Worm (Caenorhabditis elegans): Measurements from ENCODE around the gene nhr-162.
A peak's percentile ranks its signal among the peaks of the same experiment; 100 is the strongest.

DNA sequence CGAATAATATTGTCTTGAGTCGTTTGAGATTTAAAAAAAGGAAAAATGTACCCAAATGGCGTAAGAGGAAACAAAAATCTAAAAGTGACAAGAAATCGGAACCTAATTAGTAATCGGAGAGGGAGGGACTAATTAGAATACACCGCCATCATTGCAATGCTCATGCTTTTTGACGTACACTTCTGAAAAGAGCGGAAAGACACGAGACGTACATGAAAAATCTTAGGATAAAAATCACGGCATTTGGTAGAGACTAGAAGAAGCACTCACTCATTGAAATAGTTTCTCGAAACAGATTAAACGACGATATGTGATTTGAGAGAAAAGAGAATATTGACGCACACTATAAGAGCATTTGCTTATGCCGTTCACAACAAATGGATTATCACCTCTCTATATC is 31.3 kb upstream of the nhr-162 start:
- TF ChIP-seq elt-3 (tag; optimal IDR thresholded peaks at IDR 0.05) = no peak
- no peak for TF ChIP-seq ztf-11 (tag; optimal IDR thresholded peaks at IDR 0.05)
- no peak for TF ChIP-seq unc-62 (GFP tag; optimal IDR thresholded peaks at IDR 0.05)
- TF ChIP-seq mep-1 (tag; optimal IDR thresholded peaks at IDR 0.05) = no peak
- TF ChIP-seq dpl-1 (GFP tag; optimal IDR thresholded peaks at IDR 0.05) = no peak
- peak; percentile 29 for TF ChIP-seq nhr-11 (tag; optimal IDR thresholded peaks at IDR 0.05)
- no peak for TF ChIP-seq aly-2 (tag; optimal IDR thresholded peaks at IDR 0.05)
